Worm (Caenorhabditis elegans): Measurements from ENCODE around the gene sre-53.

ce11 chrII:12289085-12289484 lies 34.1 kb downstream of the sre-53 start, which contains the start of gene Y57A10A.31:
- TF ChIP-seq nhr-11 (tag; optimal IDR thresholded peaks at IDR 0.05): no peak
- TF ChIP-seq egl-27 (tag; optimal IDR thresholded peaks at IDR 0.05): no peak
- TF ChIP-seq nhr-77 (tag; optimal IDR thresholded peaks at IDR 0.05): no peak
- TF ChIP-seq mdl-1 (tag; optimal IDR thresholded peaks at IDR 0.05): no peak
- no peak for TF ChIP-seq elt-2 (tag; optimal IDR thresholded peaks at IDR 0.05)
- TF ChIP-seq ztf-4 (tag; optimal IDR thresholded peaks at IDR 0.05): no peak
- TF ChIP-seq ceh-9 (tag; optimal IDR thresholded peaks at IDR 0.05): no peak
